Worm (Caenorhabditis elegans) whole organism, midembryonic: ENCODE data around the gene sdc-2.

Experiments
- cog-1 ChIP-seq: sonication (generic microtip); optimal IDR thresholded peaks from 2 replicates; lab custom pipeline; 2016; ENCODE audit warnings: missing genetic modification characterization, missing compliant biosample characterization
- flt-1 ChIP-seq: fragments of 200-800 bp; sonication (Bioruptor generic); IDR thresholded peaks from 2 replicates; pipeline ENCODE4 v1.3.6; 2022; ENCODE audit warnings: missing genetic modification characterization, missing compliant biosample characterization
- med-1 ChIP-seq: sonication (generic microtip); optimal IDR thresholded peaks from 2 replicates; lab custom pipeline; 2017; ENCODE audit warnings: missing genetic modification characterization, mild to moderate bottlenecking, missing compliant biosample characterization, antibody characterized with exemption, missing genetic modification reagents; ENCODE audit not compliant: insufficient read depth
- tab-1 ChIP-seq: fragments of 200-800 bp; sonication (Bioruptor generic); IDR thresholded peaks from 2 replicates; pipeline ENCODE4 v1.3.6; 2022; ENCODE audit warnings: missing genetic modification characterization, missing compliant biosample characterization

DNA sequence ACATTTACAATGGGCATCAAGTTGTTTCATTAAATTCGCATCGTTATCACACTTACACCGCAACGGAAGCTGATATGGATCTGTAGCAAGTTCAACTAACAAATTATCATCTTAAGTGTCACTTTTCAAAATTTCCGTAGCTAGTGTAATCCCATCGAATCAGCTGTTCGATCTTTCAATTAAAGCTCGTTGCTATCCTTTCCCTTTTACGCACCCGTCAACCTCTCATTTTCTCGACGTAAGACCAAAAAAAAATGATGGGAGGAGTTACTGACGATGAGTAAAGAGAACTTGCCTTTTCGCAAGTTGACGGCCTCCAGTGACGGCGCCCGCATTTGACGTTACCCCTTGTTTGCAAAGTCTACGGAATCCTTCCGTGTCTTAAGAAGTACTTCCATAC is 20.5 kb upstream of the sdc-2 start, which contains the start of gene F29G6.1:
- TF ChIP-seq flt-1 (GFP tag; lab: Robert Waterston, UW) (no peak), tab-1 (GFP tag; lab: Robert Waterston, UW) (no peak), med-1 (GFP tag; lab: Kevin White, UChicago) (no peak), cog-1 (tag; lab: Kevin White, UChicago) (no peak)
